Fruit fly (Drosophila melanogaster) whole organism, adult: ENCODE results near the gene Rab30.
A peak's percentile ranks its signal among the peaks of the same experiment; 100 is the strongest.

Experiments
- CG11617 ChIP-seq: fragments of 200-800 bp; sonication (Bioruptor generic); optimal IDR thresholded peaks from 2 replicates; lab custom pipeline; 2017; ENCODE audit warnings: mild to moderate bottlenecking, missing biosample characterization, missing genetic modification reagents, missing genetic modification characterization
- CG12768 ChIP-seq: fragments of 200-800 bp; sonication (Bioruptor generic); optimal IDR thresholded peaks from 2 replicates; lab custom pipeline; 2017; ENCODE audit warnings: missing biosample characterization, missing genetic modification characterization, mild to moderate bottlenecking, moderate library complexity, missing genetic modification reagents
- CG14711 ChIP-seq: fragments of 200-800 bp; sonication (Bioruptor generic); optimal IDR thresholded peaks from 2 replicates; lab custom pipeline; 2018; ENCODE audit warnings: missing biosample characterization, mild to moderate bottlenecking, missing genetic modification characterization, moderate library complexity
- CG1620 ChIP-seq: fragments of 200-800 bp; sonication (Bioruptor generic); optimal IDR thresholded peaks from 2 replicates; lab custom pipeline; 2016; ENCODE audit warnings: missing biosample characterization, missing genetic modification characterization
- CG33017 ChIP-seq: fragments of 200-800 bp; sonication (Bioruptor generic); optimal IDR thresholded peaks from 2 replicates; lab custom pipeline; 2018; ENCODE audit warnings: missing biosample characterization, mild to moderate bottlenecking, missing genetic modification characterization, moderate library complexity
- CG5204 ChIP-seq: fragments of 200-800 bp; sonication (Bioruptor generic); optimal IDR thresholded peaks from 2 replicates; lab custom pipeline; 2016; ENCODE audit warnings: missing biosample characterization, missing genetic modification characterization
- CG7045 ChIP-seq: fragments of 200-800 bp; sonication (Bioruptor generic); optimal IDR thresholded peaks from 2 replicates; lab custom pipeline; 2017; ENCODE audit warnings: missing biosample characterization, mild to moderate bottlenecking, missing genetic modification characterization
- CG7101 ChIP-seq: fragments of 200-800 bp; sonication (Bioruptor generic); optimal IDR thresholded peaks from 2 replicates; lab custom pipeline; 2018; ENCODE audit warnings: missing biosample characterization, mild to moderate bottlenecking, missing genetic modification characterization, moderate library complexity
- Clk ChIP-seq: fragments of 200-800 bp; sonication (Bioruptor generic); optimal IDR thresholded peaks from 2 replicates; lab custom pipeline; 2017; ENCODE audit warnings: missing biosample characterization, missing genetic modification characterization
- Crg-1 ChIP-seq: fragments of 200-800 bp; sonication (Bioruptor generic); optimal IDR thresholded peaks from 2 replicates; lab custom pipeline; 2016; ENCODE audit warnings: missing biosample characterization, missing genetic modification characterization
- Hr96 ChIP-seq: fragments of 200-800 bp; sonication (Bioruptor generic); optimal IDR thresholded peaks from 2 replicates; lab custom pipeline; 2016; ENCODE audit warnings: missing biosample characterization, missing genetic modification characterization
- Mnt ChIP-seq: fragments of 200-800 bp; sonication (Bioruptor generic); optimal IDR thresholded peaks from 2 replicates; lab custom pipeline; 2016; ENCODE audit warnings: missing biosample characterization, mild to moderate bottlenecking, missing genetic modification characterization
- bab1 ChIP-seq: fragments of 200-800 bp; sonication (Bioruptor generic); optimal IDR thresholded peaks from 3 replicates; lab custom pipeline; 2019; ENCODE audit warnings: missing biosample characterization, mild to moderate bottlenecking, missing genetic modification characterization, moderate library complexity
- cic ChIP-seq: fragments of 200-800 bp; sonication (Bioruptor generic); optimal IDR thresholded peaks from 2 replicates; lab custom pipeline; 2017; ENCODE audit warnings: missing biosample characterization, mild to moderate bottlenecking, missing genetic modification characterization, moderate library complexity
- cnc ChIP-seq, 2 experiments: fragments of >200 bp; optimal IDR thresholded peaks; 2 replicates each; lab custom pipeline; 2017
- kay ChIP-seq: fragments of 200-800 bp; sonication (Bioruptor generic); peaks from one replicate; lab custom pipeline; 2016; ENCODE audit warnings: missing biosample characterization, missing genetic modification characterization, borderline replicate concordance
- ovo ChIP-seq: fragments of 200-800 bp; sonication (Bioruptor generic); optimal IDR thresholded peaks from 2 replicates; lab custom pipeline; 2016; ENCODE audit warnings: missing biosample characterization, missing genetic modification characterization
- pad ChIP-seq: fragments of 200-800 bp; sonication (Bioruptor generic); optimal IDR thresholded peaks from 3 replicates; lab custom pipeline; 2017; ENCODE audit warnings: missing biosample characterization, missing genetic modification characterization, mild to moderate bottlenecking, moderate library complexity, missing genetic modification reagents
- tj ChIP-seq: fragments of 200-800 bp; sonication (Bioruptor generic); optimal IDR thresholded peaks from 3 replicates; lab custom pipeline; 2017; ENCODE audit warnings: missing biosample characterization, mild to moderate bottlenecking, missing genetic modification characterization, moderate library complexity
- toe ChIP-seq: fragments of 200-800 bp; sonication (Bioruptor generic); optimal IDR thresholded peaks from 2 replicates; lab custom pipeline; 2016; ENCODE audit warnings: missing biosample characterization, missing genetic modification characterization

The Rab30 gene

DNA sequence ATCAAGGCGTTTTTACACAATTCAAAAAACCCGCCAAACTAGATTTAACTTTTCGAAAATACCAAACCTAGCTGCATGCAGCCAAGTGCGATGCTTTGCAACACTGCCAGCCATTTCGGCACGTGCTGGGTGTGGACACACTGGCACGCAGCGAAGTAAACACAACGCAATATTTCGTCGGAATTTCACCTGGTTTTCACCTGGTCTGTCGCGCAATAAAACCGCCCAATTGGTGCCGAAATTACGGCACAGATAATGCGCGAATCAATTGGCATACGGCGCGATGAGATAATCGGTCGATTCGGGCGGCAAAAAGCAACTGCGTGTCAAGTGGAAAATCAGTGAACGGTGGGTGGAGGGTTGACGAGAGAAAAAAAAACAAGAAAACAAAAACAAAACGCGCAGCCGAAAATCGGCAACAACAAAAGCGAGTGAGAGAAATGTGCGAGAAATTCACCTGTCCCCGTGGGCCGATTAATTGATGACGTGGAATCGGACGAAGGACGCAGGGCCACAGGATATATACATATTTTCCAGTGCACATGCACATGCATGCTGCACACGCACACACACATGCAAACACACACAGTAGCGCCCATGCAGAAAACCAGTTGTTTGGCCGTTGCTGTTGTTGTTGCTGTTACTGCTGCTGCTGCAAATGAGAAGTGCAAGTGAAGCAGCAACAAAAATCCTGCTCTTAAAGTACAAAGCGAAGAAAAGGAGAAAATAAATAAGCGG lies 24.0 kb upstream of the Rab30 start, which contains the start of gene Mnn1:
Gene Mnn1 (plus strand): TSS at position 113 of the 738 bp plus-strand sequence.
- TF ChIP-seq Hr96 (GFP tag; lab: Kevin White, UChicago): no peak
- peak; percentile 40 for TF ChIP-seq CG12768 (GFP tag; lab: Kevin White, UChicago)
- no peak for TF ChIP-seq CG5204 (GFP tag; lab: Kevin White, UChicago)
- TF ChIP-seq CG14711: peak; percentile 49
- peak; percentile 2 for TF ChIP-seq CG33017 (tag; lab: Kevin White, UChicago)
- TF ChIP-seq toe (GFP tag; lab: Kevin White, UChicago): no peak
- TF ChIP-seq Crg-1 (GFP tag; lab: Kevin White, UChicago): peak; percentile 79
- no peak for TF ChIP-seq kay (GFP tag; lab: Kevin White, UChicago)
- peak; percentile 36 for TF ChIP-seq CG7045
- peak; percentile 70 for TF ChIP-seq pad (GFP tag; lab: Kevin White, UChicago)
- TF ChIP-seq tj (GFP tag; lab: Kevin White, UChicago): peak; percentile 42
- TF ChIP-seq cic: peak; percentile 90
- peak; percentile 57 for TF ChIP-seq CG7101 (tag; lab: Kevin White, UChicago)
- peak; percentile 77 for TF ChIP-seq bab1 (GFP tag; lab: Kevin White, UChicago)
- peak; percentile 63 for TF ChIP-seq CG11617 (GFP tag; lab: Kevin White, UChicago)
- no peak for TF ChIP-seq cnc (optimal IDR thresholded peaks at IDR 0.05; lab: Kevin White, UChicago)
- TF ChIP-seq ovo (GFP tag; lab: Kevin White, UChicago): peak; percentile 16
- peak; percentile 52 for TF ChIP-seq Clk (GFP tag; lab: Kevin White, UChicago)
- TF ChIP-seq Mnt: peak; percentile 100
- TF ChIP-seq CG1620: peak; percentile 72

DNA sequence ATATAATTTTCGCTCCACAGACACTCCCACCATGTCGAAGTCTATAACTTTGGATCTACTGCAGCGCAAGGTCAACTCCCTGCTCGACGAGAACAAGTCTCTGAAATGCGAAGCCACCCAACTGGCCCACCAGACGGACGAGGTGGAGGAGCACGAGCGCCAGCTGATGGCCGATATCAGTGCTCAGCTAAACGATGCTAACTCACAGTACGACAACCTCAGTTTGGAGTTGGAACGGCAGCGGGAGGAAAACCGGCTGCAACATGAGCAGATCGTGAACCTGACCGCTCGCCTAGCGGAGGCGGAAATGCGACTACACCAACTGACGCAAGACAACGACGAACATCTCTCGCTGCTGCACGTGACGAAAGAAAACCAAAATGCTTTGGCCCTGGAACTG lies 19.3 kb upstream of the Rab30 start:
- TF ChIP-seq cnc (optimal IDR thresholded peaks at IDR 0.05; lab: Kevin White, UChicago) (no peak), CG33017 (tag; lab: Kevin White, UChicago) (no peak), CG14711 (no peak), Hr96 (GFP tag; lab: Kevin White, UChicago) (no peak), Crg-1 (GFP tag; lab: Kevin White, UChicago) (no peak), cic (no peak), CG1620 (no peak), Clk (GFP tag; lab: Kevin White, UChicago) (no peak), CG12768 (GFP tag; lab: Kevin White, UChicago) (no peak), kay (GFP tag; lab: Kevin White, UChicago) (no peak), tj (GFP tag; lab: Kevin White, UChicago) (no peak), ovo (GFP tag; lab: Kevin White, UChicago) (no peak), pad (GFP tag; lab: Kevin White, UChicago) (no peak), toe (GFP tag; lab: Kevin White, UChicago) (no peak), CG5204 (GFP tag; lab: Kevin White, UChicago) (no peak), bab1 (GFP tag; lab: Kevin White, UChicago) (no peak), CG11617 (GFP tag; lab: Kevin White, UChicago) (no peak), CG7045 (no peak)

DNA sequence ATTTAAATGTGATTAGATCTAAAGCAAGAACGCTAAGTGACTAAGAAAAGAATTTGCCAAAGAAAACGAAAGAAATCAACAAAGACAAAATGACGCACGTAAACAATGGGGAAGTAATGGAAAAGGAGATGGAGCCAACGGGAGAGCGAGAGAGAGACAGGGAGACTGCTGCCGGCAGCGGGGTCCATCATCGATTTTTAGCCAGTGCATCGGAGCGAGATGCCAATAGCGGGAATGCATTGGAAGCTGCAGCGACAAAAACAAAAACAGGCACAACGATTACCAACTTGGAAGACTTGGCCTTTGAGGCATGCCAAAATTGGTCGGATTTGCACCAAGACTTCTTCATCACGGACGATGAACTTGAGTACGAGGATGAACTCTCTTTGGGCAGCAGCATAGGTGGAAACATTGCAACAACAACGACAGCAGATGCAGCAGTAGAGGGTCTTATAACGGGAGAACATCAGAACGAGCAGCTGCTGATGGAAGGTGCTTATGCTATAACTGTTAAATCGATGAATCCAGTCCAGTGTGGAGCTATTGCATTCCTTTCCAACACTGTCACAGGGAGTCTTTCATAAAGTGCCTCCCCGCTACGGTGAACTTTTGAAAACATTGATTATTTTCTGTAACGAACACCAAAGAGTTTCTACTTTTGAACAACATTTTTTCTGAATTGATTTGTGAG lies 18.2 kb upstream of the Rab30 start:
- TF ChIP-seq toe (GFP tag; lab: Kevin White, UChicago): no peak
- TF ChIP-seq pad (GFP tag; lab: Kevin White, UChicago): peak; percentile 63
- peak; percentile 72 for TF ChIP-seq ovo (GFP tag; lab: Kevin White, UChicago)

DNA sequence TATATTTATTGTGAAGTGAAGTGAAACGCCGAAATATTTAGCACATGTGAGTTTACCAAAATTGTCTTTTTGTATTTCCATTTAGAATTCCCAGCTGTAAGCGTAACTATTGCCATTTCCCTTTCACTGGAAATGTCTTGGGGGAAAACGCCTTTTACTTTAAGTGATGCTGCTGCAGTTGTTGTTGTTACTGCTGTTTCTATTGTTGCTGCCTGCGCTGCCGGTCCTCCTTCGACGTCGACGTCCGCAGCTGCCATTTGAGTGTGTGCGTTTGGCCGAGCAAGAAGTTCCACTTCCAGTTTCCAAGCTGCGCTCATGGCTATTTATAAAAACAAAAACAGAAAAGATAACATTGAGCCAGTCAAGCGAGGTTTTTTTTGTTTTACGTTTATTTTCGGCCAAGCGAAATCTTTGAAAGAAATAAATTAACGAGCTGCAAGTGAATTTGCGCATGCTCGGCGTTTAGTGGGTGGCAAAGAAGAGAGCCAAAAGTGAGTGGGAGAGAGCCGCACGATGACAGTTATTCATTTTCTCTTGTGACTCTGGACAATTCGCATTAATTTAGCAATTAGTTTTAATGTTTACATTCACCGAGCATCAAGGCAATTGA lies 17.4 kb upstream of the Rab30 start:
- TF ChIP-seq cic: no peak
- TF ChIP-seq toe (GFP tag; lab: Kevin White, UChicago): no peak
- no peak for TF ChIP-seq Crg-1 (GFP tag; lab: Kevin White, UChicago)
- TF ChIP-seq CG12768 (GFP tag; lab: Kevin White, UChicago): no peak
- no peak for TF ChIP-seq CG33017 (tag; lab: Kevin White, UChicago)
- no peak for TF ChIP-seq Hr96 (GFP tag; lab: Kevin White, UChicago)
- no peak for TF ChIP-seq CG1620
- no peak for TF ChIP-seq kay (GFP tag; lab: Kevin White, UChicago)
- no peak for TF ChIP-seq tj (GFP tag; lab: Kevin White, UChicago)
- TF ChIP-seq bab1 (GFP tag; lab: Kevin White, UChicago): no peak
- TF ChIP-seq CG7045: no peak

DNA sequence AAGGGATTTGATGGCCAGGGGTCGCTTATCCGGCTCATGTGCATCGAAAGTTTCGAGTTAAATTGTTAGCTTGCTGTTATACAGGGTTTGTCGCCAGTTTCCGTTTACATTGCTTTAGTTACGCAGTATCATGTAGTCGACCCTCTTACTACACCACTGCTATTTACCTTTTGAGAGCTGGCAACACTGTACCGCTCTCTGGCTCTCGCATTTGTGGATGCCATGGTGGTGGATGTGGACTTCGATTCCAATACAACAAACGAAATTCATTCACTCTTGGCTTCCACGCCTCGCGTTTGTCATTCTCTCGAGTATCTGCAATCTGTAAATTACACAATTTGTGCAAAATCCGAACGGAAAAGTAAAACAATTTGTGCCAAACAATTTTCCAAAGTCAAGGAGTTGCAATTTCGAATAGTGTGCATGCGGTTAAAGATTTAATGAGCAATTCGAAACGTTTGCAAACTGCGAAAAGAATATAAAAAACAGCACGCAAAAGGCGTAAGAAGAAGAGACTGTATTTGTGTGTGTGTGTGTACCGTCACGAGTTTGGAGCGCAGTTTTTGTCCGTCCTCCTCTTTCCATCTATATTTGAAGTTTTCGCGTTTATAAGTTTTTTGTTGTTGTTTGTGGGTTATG lies 16.7 kb upstream of the Rab30 start:
- TF ChIP-seq CG1620: no peak
- peak; percentile 58 for TF ChIP-seq CG33017 (tag; lab: Kevin White, UChicago)
- peak; percentile 55 for TF ChIP-seq toe (GFP tag; lab: Kevin White, UChicago)
- TF ChIP-seq CG11617 (GFP tag; lab: Kevin White, UChicago): peak; percentile 46
- TF ChIP-seq kay (GFP tag; lab: Kevin White, UChicago): peak; percentile 85
- no peak for TF ChIP-seq Clk (GFP tag; lab: Kevin White, UChicago)
- TF ChIP-seq ovo (GFP tag; lab: Kevin White, UChicago): peak; percentile 21
- TF ChIP-seq bab1 (GFP tag; lab: Kevin White, UChicago): peak; percentile 55
- peak; percentile 45 for TF ChIP-seq CG7101 (tag; lab: Kevin White, UChicago)
- peak; percentile 59 for TF ChIP-seq Hr96 (GFP tag; lab: Kevin White, UChicago)
- TF ChIP-seq CG7045: peak; percentile 10
- peak; percentile 43 for TF ChIP-seq CG14711
- TF ChIP-seq cic: peak; percentile 97
- TF ChIP-seq tj (GFP tag; lab: Kevin White, UChicago): peak; percentile 55
- TF ChIP-seq pad (GFP tag; lab: Kevin White, UChicago): peak; percentile 9
- TF ChIP-seq Mnt: peak; percentile 73
- TF ChIP-seq Crg-1 (GFP tag; lab: Kevin White, UChicago): no peak
- no peak for TF ChIP-seq cnc (optimal IDR thresholded peaks at IDR 0.05; lab: Kevin White, UChicago)
- TF ChIP-seq CG12768 (GFP tag; lab: Kevin White, UChicago): peak; percentile 81
- TF ChIP-seq CG5204 (GFP tag; lab: Kevin White, UChicago): no peak
